Fruit fly (Drosophila melanogaster): Measurements from ENCODE around the gene CG13690.

Gene CG13690

DNA sequence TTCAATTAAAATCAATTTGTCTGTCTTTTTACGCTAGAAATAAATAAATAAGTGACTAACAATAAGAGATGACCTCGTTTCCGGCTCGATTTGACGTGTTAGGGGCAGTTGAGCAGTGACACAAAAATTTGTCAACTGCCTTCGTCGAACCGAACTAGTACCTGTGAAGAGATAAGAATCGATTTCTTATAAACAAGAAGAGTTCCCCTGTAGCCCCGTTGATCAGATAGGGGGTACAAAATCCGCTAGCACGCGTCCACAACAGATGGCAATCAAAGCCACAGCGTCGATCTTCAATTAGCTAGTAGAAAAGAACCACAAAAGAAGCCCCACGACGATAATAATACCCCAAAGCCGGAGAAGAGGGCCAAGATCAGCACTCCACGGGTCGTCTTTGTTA lies 47.7 kb downstream of the CG13690 start:
- no peak for TF ChIP-seq bab1 (GFP tag; optimal IDR thresholded peaks at IDR 0.05)

DNA sequence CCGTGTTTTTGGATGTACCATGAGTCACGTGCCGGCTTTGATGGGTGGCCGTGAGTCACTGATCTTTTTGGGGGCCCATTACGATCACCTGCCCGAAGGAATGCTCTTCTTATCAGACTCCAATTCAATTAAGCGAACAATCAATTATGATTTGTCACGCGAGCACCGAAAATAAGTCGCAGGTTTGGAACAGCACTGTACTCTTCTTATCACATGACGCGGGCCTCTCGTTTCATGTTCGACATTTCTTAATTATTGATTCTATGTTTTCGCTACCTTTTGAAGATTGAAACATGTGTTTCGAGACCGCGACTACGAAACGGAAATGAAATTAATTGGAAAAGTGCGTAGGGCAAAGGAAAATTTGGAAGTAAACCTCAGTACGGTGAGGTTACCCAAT lies 49.6 kb downstream of the CG13690 start:
- no peak for TF ChIP-seq Hr96 (GFP tag; optimal IDR thresholded peaks at IDR 0.05)
- no peak for TF ChIP-seq kay (GFP tag; ENCODE audit: borderline replicate concordance)
- no peak for TF ChIP-seq CG5204 (GFP tag; optimal IDR thresholded peaks at IDR 0.05)
- TF ChIP-seq tj (GFP tag; optimal IDR thresholded peaks at IDR 0.05) = no peak
- no peak for TF ChIP-seq Crg-1 (GFP tag; optimal IDR thresholded peaks at IDR 0.05)
- no peak for TF ChIP-seq Clk (GFP tag; optimal IDR thresholded peaks at IDR 0.05)
- no peak for TF ChIP-seq CG11617 (GFP tag; optimal IDR thresholded peaks at IDR 0.05)
- TF ChIP-seq pad (GFP tag; optimal IDR thresholded peaks at IDR 0.05) = no peak
- no peak for TF ChIP-seq CG33017 (tag; optimal IDR thresholded peaks at IDR 0.05)
- TF ChIP-seq ovo (GFP tag; optimal IDR thresholded peaks at IDR 0.05) = no peak
- no peak for TF ChIP-seq CG7045 (GFP tag; optimal IDR thresholded peaks at IDR 0.05)
- TF ChIP-seq cic (GFP tag; optimal IDR thresholded peaks at IDR 0.05) = no peak
